Worm (Caenorhabditis elegans) whole organism, L2 larva: ENCODE measurements around the gene col-184.
A peak's percentile ranks its signal among the peaks of the same experiment; 100 is the strongest.

ENCODE experiments used
- C34F6.9 ChIP-seq: fragments of 150-350 bp; optimal IDR thresholded peaks from 2 replicates; lab custom pipeline; 2014; ENCODE audit warnings: missing biosample characterization, missing genetic modification characterization
- F13H6.1 ChIP-seq: sonication (generic microtip); optimal IDR thresholded peaks from 2 replicates; lab custom pipeline; 2016; ENCODE audit warnings: missing genetic modification characterization, missing compliant biosample characterization
- R02D3.7 ChIP-seq: fragments of 150-350 bp; optimal IDR thresholded peaks from 2 replicates; lab custom pipeline; 2014; ENCODE audit warnings: missing biosample characterization, missing genetic modification characterization
- Y55F3AM.14 ChIP-seq: fragments of 200-800 bp; sonication (Bioruptor generic); optimal IDR thresholded peaks from 2 replicates; lab custom pipeline; 2018; ENCODE audit warnings: mild to moderate bottlenecking, missing genetic modification characterization, missing compliant biosample characterization
- alr-1 ChIP-seq: fragments of 150-350 bp; optimal IDR thresholded peaks from 2 replicates; lab custom pipeline; 2014; ENCODE audit warnings: missing biosample characterization, missing genetic modification characterization
- ama-1 ChIP-seq: fragments of 150-350 bp; optimal IDR thresholded peaks from 2 replicates; lab custom pipeline; 2018; ENCODE audit warnings: inconsistent platforms
- blmp-1 ChIP-seq: sonication (generic microtip); optimal IDR thresholded peaks from 2 replicates; lab custom pipeline; 2017; ENCODE audit warnings: missing genetic modification characterization, mild to moderate bottlenecking, missing compliant biosample characterization, antibody characterized with exemption, moderate library complexity; ENCODE audit not compliant: insufficient read depth
- ceh-16 ChIP-seq: fragments of 150-350 bp; optimal IDR thresholded peaks from 2 replicates; lab custom pipeline; 2014; ENCODE audit warnings: missing biosample characterization, missing genetic modification characterization
- ceh-82 ChIP-seq: fragments of 150-350 bp; optimal IDR thresholded peaks from 2 replicates; lab custom pipeline; 2014; ENCODE audit warnings: missing biosample characterization, missing genetic modification characterization
- crh-2 ChIP-seq: sonication (generic microtip); optimal IDR thresholded peaks from 2 replicates; lab custom pipeline; 2017; ENCODE audit warnings: missing biosample characterization, missing genetic modification characterization
- dmd-4 ChIP-seq: sonication (generic microtip); optimal IDR thresholded peaks from 2 replicates; lab custom pipeline; 2017; ENCODE audit warnings: missing biosample characterization, missing genetic modification characterization
- elt-1 ChIP-seq: fragments of 150-350 bp; optimal IDR thresholded peaks from 2 replicates; lab custom pipeline; 2014; ENCODE audit warnings: missing biosample characterization, missing genetic modification characterization
- elt-3 ChIP-seq: sonication (generic microtip); optimal IDR thresholded peaks from 2 replicates; lab custom pipeline; 2017; ENCODE audit warnings: missing biosample characterization, missing genetic modification characterization
- gmeb-1 ChIP-seq: fragments of 150-350 bp; optimal IDR thresholded peaks from 2 replicates; lab custom pipeline; 2014; ENCODE audit warnings: missing biosample characterization, missing genetic modification characterization
- lin-13 ChIP-seq: fragments of 150-350 bp; optimal IDR thresholded peaks from 2 replicates; lab custom pipeline; 2014; ENCODE audit warnings: missing biosample characterization, missing genetic modification reagents, missing genetic modification characterization
- lin-39 ChIP-seq: fragments of 150-350 bp; optimal IDR thresholded peaks from 2 replicates; lab custom pipeline; 2014; ENCODE audit warnings: missing biosample characterization, missing genetic modification reagents, missing genetic modification characterization
- lsy-2 ChIP-seq, 2 experiments: fragments of 150-350 bp in 1 of 2; sonication (generic microtip) in 1 of 2; optimal IDR thresholded peaks; 2 replicates each; lab custom pipeline; 2014 to 2017; ENCODE audit warnings: missing biosample characterization in 2 of 2, missing genetic modification characterization in 2 of 2
- mab-5 ChIP-seq: fragments of 150-350 bp; optimal IDR thresholded peaks from 2 replicates; lab custom pipeline; 2014; ENCODE audit warnings: missing biosample characterization, missing genetic modification characterization
- mbf-1 ChIP-seq: sonication (generic microtip); optimal IDR thresholded peaks from 2 replicates; lab custom pipeline; 2017; ENCODE audit warnings: missing biosample characterization, missing genetic modification characterization
- mdl-1 ChIP-seq, 2 experiments: fragments of 150-350 bp in 1 of 2; sonication (generic microtip) in 1 of 2; optimal IDR thresholded peaks; 2 replicates each; lab custom pipeline; 2017; ENCODE audit warnings: missing biosample characterization in 2 of 2, missing genetic modification characterization in 2 of 2
- nhr-10 ChIP-seq: sonication (generic microtip); optimal IDR thresholded peaks from 2 replicates; lab custom pipeline; 2017; ENCODE audit warnings: missing biosample characterization, missing genetic modification characterization
- nhr-12 ChIP-seq: fragments of 150-350 bp; optimal IDR thresholded peaks from 2 replicates; lab custom pipeline; 2014; ENCODE audit warnings: missing biosample characterization, missing genetic modification characterization
- nhr-129 ChIP-seq: fragments of 150-350 bp; optimal IDR thresholded peaks from 2 replicates; lab custom pipeline; 2014; ENCODE audit warnings: missing biosample characterization, missing genetic modification characterization
- nhr-21 ChIP-seq: fragments of 150-350 bp; optimal IDR thresholded peaks from 2 replicates; lab custom pipeline; 2014; ENCODE audit warnings: missing biosample characterization, missing genetic modification characterization
- nhr-23 ChIP-seq: fragments of 150-350 bp; optimal IDR thresholded peaks from 2 replicates; lab custom pipeline; 2014; ENCODE audit warnings: missing biosample characterization, missing genetic modification reagents, missing genetic modification characterization
- nhr-237 ChIP-seq: fragments of 150-350 bp; optimal IDR thresholded peaks from 2 replicates; lab custom pipeline; 2014; ENCODE audit warnings: missing biosample characterization, missing genetic modification characterization
- nhr-25 ChIP-seq: fragments of 150-350 bp; sonication (generic microtip); optimal IDR thresholded peaks from 3 replicates; lab custom pipeline; 2014; ENCODE audit warnings: missing biosample characterization, missing genetic modification characterization
- nhr-77 ChIP-seq: fragments of 150-350 bp; optimal IDR thresholded peaks from 2 replicates; lab custom pipeline; 2014; ENCODE audit warnings: missing biosample characterization, missing genetic modification characterization
- peb-1 ChIP-seq: fragments of 150-350 bp; optimal IDR thresholded peaks from 2 replicates; lab custom pipeline; 2014; ENCODE audit warnings: missing biosample characterization, missing genetic modification characterization
- sem-4 ChIP-seq: fragments of 150-350 bp; optimal IDR thresholded peaks from 2 replicates; lab custom pipeline; 2014; ENCODE audit warnings: missing biosample characterization, missing genetic modification reagents, missing genetic modification characterization
- skn-1 ChIP-seq: sonication (generic microtip); optimal IDR thresholded peaks from 2 replicates; lab custom pipeline; 2017; ENCODE audit warnings: missing biosample characterization, missing genetic modification characterization
- sma-3 ChIP-seq: sonication (generic microtip); optimal IDR thresholded peaks from 2 replicates; lab custom pipeline; 2016; ENCODE audit warnings: missing genetic modification reagents, missing genetic modification characterization, missing compliant biosample characterization
- sma-9 ChIP-seq, 2 experiments: fragments of 150-350 bp in 1 of 2; sonication (generic microtip) in 1 of 2; optimal IDR thresholded peaks; 2 replicates each; lab custom pipeline; 2014 to 2016; ENCODE audit warnings: missing genetic modification characterization in 2 of 2, mild to moderate bottlenecking in 1 of 2, missing biosample characterization in 1 of 2, missing compliant biosample characterization in 1 of 2, missing genetic modification reagents in 1 of 2, moderate library complexity in 1 of 2
- snpc-4 ChIP-seq: fragments of 150-350 bp; optimal IDR thresholded peaks from 2 replicates; lab custom pipeline; 2014; ENCODE audit warnings: missing biosample characterization, missing genetic modification characterization
- unc-55 ChIP-seq: fragments of 150-350 bp; sonication (generic microtip); optimal IDR thresholded peaks from 3 replicates; lab custom pipeline; 2014; ENCODE audit warnings: missing biosample characterization, missing genetic modification reagents, missing genetic modification characterization
- unc-62 ChIP-seq: fragments of 150-350 bp; optimal IDR thresholded peaks from 2 replicates; lab custom pipeline; 2014; ENCODE audit warnings: missing biosample characterization, missing genetic modification reagents, missing genetic modification characterization
- zag-1 ChIP-seq: fragments of 150-350 bp; optimal IDR thresholded peaks from 2 replicates; lab custom pipeline; 2014; ENCODE audit warnings: missing biosample characterization, missing genetic modification characterization
- ztf-4 ChIP-seq: fragments of 150-350 bp; optimal IDR thresholded peaks from 2 replicates; lab custom pipeline; 2014; ENCODE audit warnings: missing biosample characterization, missing genetic modification characterization

col-184 gene

ce11 chrX:13484813-13485212 is 15.6 kb downstream of the col-184 start, which contains the start of gene srd-51:
Gene srd-51 (minus strand): TSS chrX:13484913.
- TF ChIP-seq nhr-10 (tag; lab: Kevin White, UChicago) (no peak), elt-3 (tag; lab: Kevin White, UChicago) (no peak), mdl-1 (tag; optimal IDR thresholded peaks at IDR 0.05; lab: Kevin White, UChicago) (no peak), zag-1 (tag; lab: Kevin White, UChicago) (no peak), ceh-82 (tag; lab: Kevin White, UChicago) (no peak), unc-62 (no peak), lin-13 (GFP tag; lab: Kevin White, UChicago) (no peak), R02D3.7 (tag; lab: Kevin White, UChicago) (no peak), sma-3 (no peak), sem-4 (tag; lab: Kevin White, UChicago) (no peak), peb-1 (no peak)

ce11 chrX:13493762-13494161 is 24.5 kb downstream of the col-184 start:
- TF ChIP-seq lin-13 (GFP tag; lab: Kevin White, UChicago), result no peak
- TF ChIP-seq C34F6.9 (tag; lab: Kevin White, UChicago), result peak; percentile 17
- no peak for TF ChIP-seq mdl-1 (tag; optimal IDR thresholded peaks at IDR 0.05; lab: Kevin White, UChicago)
- TF ChIP-seq skn-1 (tag; lab: Kevin White, UChicago), result no peak
- peak; percentile 26 for TF ChIP-seq mab-5
- no peak for TF ChIP-seq nhr-25 (tag; lab: Kevin White, UChicago)
- peak; percentile 30 for TF ChIP-seq lin-39 (tag; lab: Kevin White, UChicago)
- no peak for TF ChIP-seq sma-3
- TF ChIP-seq crh-2 (tag; lab: Kevin White, UChicago), result peak; percentile 37
- TF ChIP-seq unc-55 (GFP tag; lab: Kevin White, UChicago), result peak; percentile 74
- peak; percentile 30 for TF ChIP-seq zag-1 (tag; lab: Kevin White, UChicago)
- no peak for TF ChIP-seq nhr-23 (tag; lab: Kevin White, UChicago)
- TF ChIP-seq lsy-2 (tag; optimal IDR thresholded peaks at IDR 0.05; lab: Kevin White, UChicago), result peak in 1 of 2 experiments; percentile 25

- TF ChIP-seq crh-2 (tag; lab: Kevin White, UChicago), result no peak
- peak; percentile 2 for TF ChIP-seq sem-4 (tag; lab: Kevin White, UChicago)
These were observed 29.8 kb downstream of the col-184 start for ce11 chrX:13499098-13499497.

- TF ChIP-seq ceh-16 (tag; lab: Kevin White, UChicago) (no peak), nhr-237 (no peak), blmp-1 (tag; lab: Kevin White, UChicago) (no peak), crh-2 (tag; lab: Kevin White, UChicago) (peak; percentile 35), lin-39 (tag; lab: Kevin White, UChicago) (no peak), ceh-82 (tag; lab: Kevin White, UChicago) (no peak), C34F6.9 (tag; lab: Kevin White, UChicago) (no peak), sma-9 (GFP tag; optimal IDR thresholded peaks at IDR 0.05; lab: Kevin White, UChicago) (no peak), sma-9 (tag; optimal IDR thresholded peaks at IDR 0.05; lab: Kevin White, UChicago) (no peak), nhr-10 (tag; lab: Kevin White, UChicago) (no peak), R02D3.7 (tag; lab: Kevin White, UChicago) (no peak), dmd-4 (tag; lab: Kevin White, UChicago) (no peak), elt-1 (tag; lab: Kevin White, UChicago) (no peak), unc-55 (GFP tag; lab: Kevin White, UChicago) (no peak), snpc-4 (tag; lab: Kevin White, UChicago) (no peak), lsy-2 (tag; optimal IDR thresholded peaks at IDR 0.05; lab: Kevin White, UChicago) (peak in 1 of 2 experiments; percentile 6), sma-3 (no peak)
These were observed 30.7 kb downstream of the col-184 start for ce11 chrX:13499923-13500322.

ce11 chrX:13500568-13500967 is 31.3 kb downstream of the col-184 start, which contains the start of gene sad-1:
Gene sad-1 (minus strand): TSS chrX:13500668.
- TF ChIP-seq sma-3 (no peak), C34F6.9 (tag; lab: Kevin White, UChicago) (peak; percentile 26), ama-1 (no peak), nhr-77 (tag; lab: Kevin White, UChicago) (no peak)

- no peak for TF ChIP-seq unc-62
- no peak for TF ChIP-seq nhr-77 (tag; lab: Kevin White, UChicago)
- peak; percentile 53 for TF ChIP-seq nhr-129 (tag; lab: Kevin White, UChicago)
- TF ChIP-seq nhr-10 (tag; lab: Kevin White, UChicago), result no peak
- TF ChIP-seq C34F6.9 (tag; lab: Kevin White, UChicago), result peak; percentile 78
- no peak for TF ChIP-seq Y55F3AM.14 (GFP tag; lab: Kevin White, UChicago)
- TF ChIP-seq nhr-25 (tag; lab: Kevin White, UChicago), result no peak
- TF ChIP-seq nhr-21 (tag; lab: Kevin White, UChicago), result no peak
- peak; percentile 70 for TF ChIP-seq unc-55 (GFP tag; lab: Kevin White, UChicago)
- no peak for TF ChIP-seq blmp-1 (tag; lab: Kevin White, UChicago)
- peak; percentile 71 for TF ChIP-seq zag-1 (tag; lab: Kevin White, UChicago)
- peak; percentile 45 for TF ChIP-seq F13H6.1 (tag; lab: Kevin White, UChicago)
- TF ChIP-seq mbf-1 (tag; lab: Kevin White, UChicago), result no peak
- no peak for TF ChIP-seq ama-1
- no peak for TF ChIP-seq nhr-12 (tag; lab: Kevin White, UChicago)
- TF ChIP-seq skn-1 (tag; lab: Kevin White, UChicago), result no peak
- TF ChIP-seq snpc-4 (tag; lab: Kevin White, UChicago), result no peak
- TF ChIP-seq lin-39 (tag; lab: Kevin White, UChicago), result no peak
- TF ChIP-seq ceh-82 (tag; lab: Kevin White, UChicago), result no peak
- no peak for TF ChIP-seq ztf-4 (tag; lab: Kevin White, UChicago)
- no peak for TF ChIP-seq gmeb-1 (tag; lab: Kevin White, UChicago)
- peak; percentile 15 for TF ChIP-seq crh-2 (tag; lab: Kevin White, UChicago)
- no peak for TF ChIP-seq elt-3 (tag; lab: Kevin White, UChicago)
- TF ChIP-seq elt-1 (tag; lab: Kevin White, UChicago), result no peak
- no peak for TF ChIP-seq alr-1
These were observed 33.0 kb downstream of the col-184 start for ce11 chrX:13502282-13502681.
